Worm (Caenorhabditis elegans) whole organism, L2 larva: ENCODE results near the gene F09G2.2.
A peak's percentile ranks its signal among the peaks of the same experiment; 100 is the strongest.

ENCODE experiments used
- C34F6.9 ChIP-seq: fragments of 150-350 bp; optimal IDR thresholded peaks from 2 replicates; lab custom pipeline; 2014; ENCODE audit warnings: missing biosample characterization, missing genetic modification characterization
- F13H6.1 ChIP-seq: sonication (generic microtip); optimal IDR thresholded peaks from 2 replicates; lab custom pipeline; 2016; ENCODE audit warnings: missing genetic modification characterization, missing compliant biosample characterization
- R02D3.7 ChIP-seq: fragments of 150-350 bp; optimal IDR thresholded peaks from 2 replicates; lab custom pipeline; 2014; ENCODE audit warnings: missing biosample characterization, missing genetic modification characterization
- Y55F3AM.14 ChIP-seq: fragments of 200-800 bp; sonication (Bioruptor generic); optimal IDR thresholded peaks from 2 replicates; lab custom pipeline; 2018; ENCODE audit warnings: mild to moderate bottlenecking, missing genetic modification characterization, missing compliant biosample characterization
- ZK546.5 ChIP-seq: sonication (generic microtip); optimal IDR thresholded peaks from 2 replicates; lab custom pipeline; 2017; ENCODE audit warnings: missing biosample characterization, missing genetic modification characterization
- alr-1 ChIP-seq: fragments of 150-350 bp; optimal IDR thresholded peaks from 2 replicates; lab custom pipeline; 2014; ENCODE audit warnings: missing biosample characterization, missing genetic modification characterization
- aly-2 ChIP-seq: fragments of 150-350 bp; optimal IDR thresholded peaks from 2 replicates; lab custom pipeline; 2014; ENCODE audit warnings: missing biosample characterization, missing genetic modification characterization
- ama-1 ChIP-seq: fragments of 150-350 bp; optimal IDR thresholded peaks from 2 replicates; lab custom pipeline; 2018; ENCODE audit warnings: inconsistent platforms
- blmp-1 ChIP-seq: sonication (generic microtip); optimal IDR thresholded peaks from 2 replicates; lab custom pipeline; 2017; ENCODE audit warnings: missing genetic modification characterization, mild to moderate bottlenecking, missing compliant biosample characterization, antibody characterized with exemption, moderate library complexity; ENCODE audit not compliant: insufficient read depth
- ceh-16 ChIP-seq: fragments of 150-350 bp; optimal IDR thresholded peaks from 2 replicates; lab custom pipeline; 2014; ENCODE audit warnings: missing biosample characterization, missing genetic modification characterization
- ceh-82 ChIP-seq: fragments of 150-350 bp; optimal IDR thresholded peaks from 2 replicates; lab custom pipeline; 2014; ENCODE audit warnings: missing biosample characterization, missing genetic modification characterization
- crh-2 ChIP-seq: sonication (generic microtip); optimal IDR thresholded peaks from 2 replicates; lab custom pipeline; 2017; ENCODE audit warnings: missing biosample characterization, missing genetic modification characterization
- dmd-4 ChIP-seq: sonication (generic microtip); optimal IDR thresholded peaks from 2 replicates; lab custom pipeline; 2017; ENCODE audit warnings: missing biosample characterization, missing genetic modification characterization
- egl-27 ChIP-seq: sonication (generic microtip); optimal IDR thresholded peaks from 3 replicates; lab custom pipeline; 2017; ENCODE audit warnings: missing biosample characterization, missing genetic modification reagents, missing genetic modification characterization
- elt-1 ChIP-seq: fragments of 150-350 bp; optimal IDR thresholded peaks from 2 replicates; lab custom pipeline; 2014; ENCODE audit warnings: missing biosample characterization, missing genetic modification characterization
- elt-3 ChIP-seq: sonication (generic microtip); optimal IDR thresholded peaks from 2 replicates; lab custom pipeline; 2017; ENCODE audit warnings: missing biosample characterization, missing genetic modification characterization
- fos-1 ChIP-seq: fragments of 150-350 bp; optimal IDR thresholded peaks from 2 replicates; lab custom pipeline; 2014; ENCODE audit warnings: missing biosample characterization, missing genetic modification characterization
- gmeb-1 ChIP-seq: fragments of 150-350 bp; optimal IDR thresholded peaks from 2 replicates; lab custom pipeline; 2014; ENCODE audit warnings: missing biosample characterization, missing genetic modification characterization
- lin-11 ChIP-seq: fragments of 150-350 bp; sonication (generic microtip); optimal IDR thresholded peaks from 2 replicates; lab custom pipeline; 2014; ENCODE audit warnings: missing biosample characterization, missing genetic modification characterization, inconsistent platforms, mixed read lengths
- lin-13 ChIP-seq: fragments of 150-350 bp; optimal IDR thresholded peaks from 2 replicates; lab custom pipeline; 2014; ENCODE audit warnings: missing biosample characterization, missing genetic modification reagents, missing genetic modification characterization
- lin-39 ChIP-seq: fragments of 150-350 bp; optimal IDR thresholded peaks from 2 replicates; lab custom pipeline; 2014; ENCODE audit warnings: missing biosample characterization, missing genetic modification reagents, missing genetic modification characterization
- lsy-2 ChIP-seq, 2 experiments: fragments of 150-350 bp in 1 of 2; sonication (generic microtip) in 1 of 2; optimal IDR thresholded peaks; 2 replicates each; lab custom pipeline; 2014 to 2017; ENCODE audit warnings: missing biosample characterization in 2 of 2, missing genetic modification characterization in 2 of 2
- mab-5 ChIP-seq: fragments of 150-350 bp; optimal IDR thresholded peaks from 2 replicates; lab custom pipeline; 2014; ENCODE audit warnings: missing biosample characterization, missing genetic modification characterization
- mbf-1 ChIP-seq: sonication (generic microtip); optimal IDR thresholded peaks from 2 replicates; lab custom pipeline; 2017; ENCODE audit warnings: missing biosample characterization, missing genetic modification characterization
- mdl-1 ChIP-seq, 2 experiments: fragments of 150-350 bp in 1 of 2; sonication (generic microtip) in 1 of 2; optimal IDR thresholded peaks; 2 replicates each; lab custom pipeline; 2017; ENCODE audit warnings: missing biosample characterization in 2 of 2, missing genetic modification characterization in 2 of 2
- nhr-10 ChIP-seq: sonication (generic microtip); optimal IDR thresholded peaks from 2 replicates; lab custom pipeline; 2017; ENCODE audit warnings: missing biosample characterization, missing genetic modification characterization
- nhr-11 ChIP-seq: fragments of 150-350 bp; optimal IDR thresholded peaks from 2 replicates; lab custom pipeline; 2014; ENCODE audit warnings: missing biosample characterization, missing genetic modification characterization
- nhr-12 ChIP-seq: fragments of 150-350 bp; optimal IDR thresholded peaks from 2 replicates; lab custom pipeline; 2014; ENCODE audit warnings: missing biosample characterization, missing genetic modification characterization
- nhr-129 ChIP-seq: fragments of 150-350 bp; optimal IDR thresholded peaks from 2 replicates; lab custom pipeline; 2014; ENCODE audit warnings: missing biosample characterization, missing genetic modification characterization
- nhr-21 ChIP-seq: fragments of 150-350 bp; optimal IDR thresholded peaks from 2 replicates; lab custom pipeline; 2014; ENCODE audit warnings: missing biosample characterization, missing genetic modification characterization
- nhr-23 ChIP-seq: fragments of 150-350 bp; optimal IDR thresholded peaks from 2 replicates; lab custom pipeline; 2014; ENCODE audit warnings: missing biosample characterization, missing genetic modification reagents, missing genetic modification characterization
- nhr-237 ChIP-seq: fragments of 150-350 bp; optimal IDR thresholded peaks from 2 replicates; lab custom pipeline; 2014; ENCODE audit warnings: missing biosample characterization, missing genetic modification characterization
- nhr-25 ChIP-seq: fragments of 150-350 bp; sonication (generic microtip); optimal IDR thresholded peaks from 3 replicates; lab custom pipeline; 2014; ENCODE audit warnings: missing biosample characterization, missing genetic modification characterization
- nhr-6 ChIP-seq: fragments of 150-350 bp; optimal IDR thresholded peaks from 2 replicates; lab custom pipeline; 2014; ENCODE audit warnings: missing biosample characterization, missing genetic modification characterization
- nhr-77 ChIP-seq: fragments of 150-350 bp; optimal IDR thresholded peaks from 2 replicates; lab custom pipeline; 2014; ENCODE audit warnings: missing biosample characterization, missing genetic modification characterization
- peb-1 ChIP-seq: fragments of 150-350 bp; optimal IDR thresholded peaks from 2 replicates; lab custom pipeline; 2014; ENCODE audit warnings: missing biosample characterization, missing genetic modification characterization
- sem-4 ChIP-seq: fragments of 150-350 bp; optimal IDR thresholded peaks from 2 replicates; lab custom pipeline; 2014; ENCODE audit warnings: missing biosample characterization, missing genetic modification reagents, missing genetic modification characterization
- skn-1 ChIP-seq: sonication (generic microtip); optimal IDR thresholded peaks from 2 replicates; lab custom pipeline; 2017; ENCODE audit warnings: missing biosample characterization, missing genetic modification characterization
- sma-3 ChIP-seq: sonication (generic microtip); optimal IDR thresholded peaks from 2 replicates; lab custom pipeline; 2016; ENCODE audit warnings: missing genetic modification reagents, missing genetic modification characterization, missing compliant biosample characterization
- sma-9 ChIP-seq, 2 experiments: fragments of 150-350 bp in 1 of 2; sonication (generic microtip) in 1 of 2; optimal IDR thresholded peaks; 2 replicates each; lab custom pipeline; 2014 to 2016; ENCODE audit warnings: missing genetic modification characterization in 2 of 2, mild to moderate bottlenecking in 1 of 2, missing biosample characterization in 1 of 2, missing compliant biosample characterization in 1 of 2, missing genetic modification reagents in 1 of 2, moderate library complexity in 1 of 2
- snpc-4 ChIP-seq: fragments of 150-350 bp; optimal IDR thresholded peaks from 2 replicates; lab custom pipeline; 2014; ENCODE audit warnings: missing biosample characterization, missing genetic modification characterization
- unc-39 ChIP-seq: fragments of 150-350 bp; optimal IDR thresholded peaks from 2 replicates; lab custom pipeline; 2014; ENCODE audit warnings: missing biosample characterization, missing genetic modification characterization
- unc-55 ChIP-seq: fragments of 150-350 bp; sonication (generic microtip); optimal IDR thresholded peaks from 3 replicates; lab custom pipeline; 2014; ENCODE audit warnings: missing biosample characterization, missing genetic modification reagents, missing genetic modification characterization
- unc-62 ChIP-seq: fragments of 150-350 bp; optimal IDR thresholded peaks from 2 replicates; lab custom pipeline; 2014; ENCODE audit warnings: missing biosample characterization, missing genetic modification reagents, missing genetic modification characterization
- zag-1 ChIP-seq: fragments of 150-350 bp; optimal IDR thresholded peaks from 2 replicates; lab custom pipeline; 2014; ENCODE audit warnings: missing biosample characterization, missing genetic modification characterization
- ztf-1 ChIP-seq: fragments of 200-800 bp; sonication (Bioruptor generic); conservative IDR thresholded peaks from 2 replicates; pipeline ENCODE4 v1.3.6; 2022; ENCODE audit warnings: missing genetic modification characterization, missing compliant biosample characterization
- ztf-11 ChIP-seq: sonication (generic microtip); optimal IDR thresholded peaks from 2 replicates; lab custom pipeline; 2017; ENCODE audit warnings: missing biosample characterization, missing genetic modification characterization
- ztf-4 ChIP-seq: fragments of 150-350 bp; optimal IDR thresholded peaks from 2 replicates; lab custom pipeline; 2014; ENCODE audit warnings: missing biosample characterization, missing genetic modification characterization

F09G2.2 gene

DNA sequence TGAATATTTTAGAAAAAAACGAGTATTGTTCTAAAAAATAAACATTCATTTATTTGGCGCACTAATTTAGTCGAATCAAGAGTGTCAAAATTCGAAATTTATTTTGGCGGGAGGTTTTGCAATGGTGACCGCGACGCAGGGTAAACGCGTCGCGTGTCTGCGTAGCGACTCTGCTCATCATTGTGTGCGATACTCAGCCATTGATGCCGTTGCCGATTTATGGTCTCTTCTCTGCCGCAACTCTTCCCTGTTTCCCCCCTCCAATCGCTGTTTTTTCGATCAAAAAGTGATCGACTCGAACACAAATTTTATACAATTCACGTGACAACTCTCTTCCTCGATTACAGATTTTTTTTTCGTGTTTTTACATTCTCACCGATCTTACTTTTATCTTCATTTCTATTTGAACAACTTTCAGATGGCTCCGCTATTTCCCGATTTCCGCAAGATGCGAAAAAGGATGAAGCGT, at the start of gene F09G2.2:
F09G2.2 (plus strand) TSS at position 419 of the 469 bp plus-strand sequence.
- TF ChIP-seq lsy-2 (tag; optimal IDR thresholded peaks at IDR 0.05; lab: Kevin White, UChicago) (peak; percentile 73 to 92), ztf-11 (no peak), sem-4 (tag; lab: Kevin White, UChicago) (peak; percentile 84), elt-3 (tag; lab: Kevin White, UChicago) (no peak), nhr-25 (tag; lab: Kevin White, UChicago) (peak; percentile 90), dmd-4 (no peak), nhr-23 (no peak), skn-1 (tag; lab: Kevin White, UChicago) (no peak), nhr-11 (tag; lab: Kevin White, UChicago) (no peak), lin-13 (GFP tag; lab: Kevin White, UChicago) (peak; percentile 94), zag-1 (peak; percentile 47), nhr-77 (tag; lab: Kevin White, UChicago) (peak; percentile 45), nhr-21 (peak; percentile 88), sma-9 (GFP tag; optimal IDR thresholded peaks at IDR 0.05; lab: Kevin White, UChicago) (peak; percentile 93), sma-9 (tag; optimal IDR thresholded peaks at IDR 0.05; lab: Kevin White, UChicago) (no peak), alr-1 (no peak), R02D3.7 (tag; lab: Kevin White, UChicago) (no peak), ceh-16 (tag; lab: Kevin White, UChicago) (peak; percentile 91), gmeb-1 (tag; lab: Kevin White, UChicago) (peak; percentile 90), elt-1 (tag; lab: Kevin White, UChicago) (no peak), lin-11 (peak; percentile 90), Y55F3AM.14 (GFP tag; lab: Kevin White, UChicago) (peak; percentile 33), unc-55 (GFP tag; lab: Kevin White, UChicago) (peak; percentile 96), mab-5 (tag; lab: Kevin White, UChicago) (peak; percentile 76), nhr-6 (peak; percentile 80), nhr-10 (tag; lab: Kevin White, UChicago) (no peak), mbf-1 (no peak), unc-62 (GFP tag; lab: Kevin White, UChicago) (no peak), crh-2 (tag; lab: Kevin White, UChicago) (peak; percentile 95), ztf-1 (no peak), fos-1 (tag; lab: Kevin White, UChicago) (peak; percentile 90), C34F6.9 (tag; lab: Kevin White, UChicago) (peak; percentile 97), egl-27 (tag; lab: Kevin White, UChicago) (peak; percentile 78), lin-39 (no peak), sma-3 (GFP tag; lab: Kevin White, UChicago) (peak; percentile 93), F13H6.1 (tag; lab: Kevin White, UChicago) (peak; percentile 89), snpc-4 (tag; lab: Kevin White, UChicago) (peak; percentile 71), ZK546.5 (tag; lab: Kevin White, UChicago) (peak; percentile 31), unc-39 (tag; lab: Kevin White, UChicago) (no peak), ceh-82 (peak; percentile 47), aly-2 (no peak), nhr-237 (tag; lab: Kevin White, UChicago) (no peak), peb-1 (tag; lab: Kevin White, UChicago) (no peak), ama-1 (peak; percentile 64), nhr-129 (tag; lab: Kevin White, UChicago) (peak; percentile 90), blmp-1 (tag; lab: Kevin White, UChicago) (peak; percentile 76), nhr-12 (tag; lab: Kevin White, UChicago) (no peak), ztf-4 (peak; percentile 71), mdl-1 (tag; optimal IDR thresholded peaks at IDR 0.05; lab: Kevin White, UChicago) (peak in 1 of 2 experiments; percentile 48)
